Worm (Caenorhabditis elegans) whole organism, midembryonic: ENCODE measurements around the gene nhr-31.

ENCODE experiments used
- T22C8.4 ChIP-seq: fragments of 200-800 bp; sonication (Bioruptor generic); IDR thresholded peaks from 2 replicates; pipeline ENCODE4 v1.3.6; 2022; ENCODE audit warnings: missing genetic modification characterization, missing compliant biosample characterization
- cog-1 ChIP-seq: sonication (generic microtip); optimal IDR thresholded peaks from 2 replicates; lab custom pipeline; 2016; ENCODE audit warnings: missing genetic modification characterization, missing compliant biosample characterization
- flt-1 ChIP-seq: fragments of 200-800 bp; sonication (Bioruptor generic); IDR thresholded peaks from 2 replicates; pipeline ENCODE4 v1.3.6; 2022; ENCODE audit warnings: missing genetic modification characterization, missing compliant biosample characterization
- klf-2 ChIP-seq: fragments of 200-800 bp; sonication (Bioruptor generic); conservative IDR thresholded peaks from 2 replicates; pipeline ENCODE4 v1.3.6; 2022; ENCODE audit warnings: missing genetic modification reagents, missing genetic modification characterization, missing compliant biosample characterization
- med-1 ChIP-seq: sonication (generic microtip); optimal IDR thresholded peaks from 2 replicates; lab custom pipeline; 2017; ENCODE audit warnings: missing genetic modification characterization, mild to moderate bottlenecking, missing compliant biosample characterization, antibody characterized with exemption, missing genetic modification reagents; ENCODE audit not compliant: insufficient read depth
- ref-1 ChIP-seq: fragments of 200-800 bp; sonication (Bioruptor generic); conservative IDR thresholded peaks from 2 replicates; pipeline ENCODE4 v1.3.6; 2022; ENCODE audit warnings: missing genetic modification reagents, missing genetic modification characterization, missing compliant biosample characterization
- tab-1 ChIP-seq: fragments of 200-800 bp; sonication (Bioruptor generic); IDR thresholded peaks from 2 replicates; pipeline ENCODE4 v1.3.6; 2022; ENCODE audit warnings: missing genetic modification characterization, missing compliant biosample characterization
- ztf-23 ChIP-seq: fragments of 200-800 bp; sonication (Bioruptor generic); IDR thresholded peaks from 2 replicates; pipeline ENCODE4 v1.3.6; 2022; ENCODE audit warnings: missing genetic modification reagents, missing genetic modification characterization, missing compliant biosample characterization
- ztf-29 ChIP-seq: fragments of 200-800 bp; sonication (Bioruptor generic); IDR thresholded peaks from 2 replicates; pipeline ENCODE4 v1.3.6; 2022; ENCODE audit warnings: missing genetic modification reagents, missing genetic modification characterization, missing compliant biosample characterization

The nhr-31 gene

DNA sequence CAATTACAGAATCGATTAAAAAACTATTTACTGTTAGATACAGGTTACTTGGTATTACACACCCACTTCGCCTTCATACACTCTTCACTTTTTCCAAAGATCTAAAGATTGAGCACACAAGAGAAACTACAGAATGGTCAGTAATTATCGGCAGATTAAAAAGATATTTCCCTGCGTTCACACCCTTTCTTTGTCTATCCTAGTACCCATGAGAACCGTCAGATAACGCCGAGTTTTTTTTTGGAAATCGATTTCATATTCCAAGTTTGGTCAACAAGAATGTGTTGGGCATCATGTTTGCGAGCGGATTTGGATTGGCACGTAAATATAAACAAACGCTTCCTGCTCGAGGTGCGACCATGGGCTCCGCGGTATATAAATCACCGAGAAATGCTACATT, 15.5 kb downstream of the nhr-31 start, which contains the start of gene C26B2.8:
Gene C26B2.8, plus strand, starts transcription at position 301 of the 400 bp plus-strand sequence.
- no peak for TF ChIP-seq klf-2
- no peak for TF ChIP-seq tab-1 (GFP tag; lab: Robert Waterston, UW)
- no peak for TF ChIP-seq med-1 (GFP tag; lab: Kevin White, UChicago)
- no peak for TF ChIP-seq ztf-29
- TF ChIP-seq T22C8.4 (GFP tag; lab: Robert Waterston, UW), result no peak
- no peak for TF ChIP-seq flt-1 (GFP tag; lab: Robert Waterston, UW)
- TF ChIP-seq ztf-23 (GFP tag; lab: Robert Waterston, UW), result no peak
- no peak for TF ChIP-seq ref-1 (GFP tag; lab: Robert Waterston, UW)

DNA sequence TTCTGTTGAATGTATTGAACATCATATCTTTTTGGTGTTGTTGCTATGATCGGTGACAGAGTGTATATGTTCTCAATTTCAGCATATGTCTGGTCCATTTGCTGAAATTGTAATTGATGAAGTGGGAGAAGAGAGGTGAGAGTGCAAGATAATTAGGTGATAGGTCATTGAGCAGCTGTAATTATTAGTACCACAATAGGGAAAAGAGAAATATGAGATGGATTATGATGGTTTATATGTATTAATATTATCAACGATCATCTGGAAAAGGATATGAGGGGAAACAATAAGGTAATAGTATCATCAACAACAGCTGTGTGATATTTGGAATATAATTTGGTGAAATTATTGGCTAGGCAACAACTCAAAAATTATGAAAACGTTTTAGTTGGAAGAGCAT, 17.0 kb downstream of the nhr-31 start, which contains the start of gene Y42H9B.3:
Gene Y42H9B.3, minus strand, starts transcription at position 101 of the 400 bp plus-strand sequence.
- no peak for TF ChIP-seq med-1 (GFP tag; lab: Kevin White, UChicago)
- TF ChIP-seq ztf-23 (GFP tag; lab: Robert Waterston, UW), result no peak
- no peak for TF ChIP-seq T22C8.4 (GFP tag; lab: Robert Waterston, UW)
- no peak for TF ChIP-seq cog-1 (tag; lab: Kevin White, UChicago)
- TF ChIP-seq ztf-29, result no peak
- no peak for TF ChIP-seq flt-1 (GFP tag; lab: Robert Waterston, UW)
- TF ChIP-seq tab-1 (GFP tag; lab: Robert Waterston, UW), result no peak
- TF ChIP-seq klf-2, result no peak
- TF ChIP-seq ref-1 (GFP tag; lab: Robert Waterston, UW), result no peak

DNA sequence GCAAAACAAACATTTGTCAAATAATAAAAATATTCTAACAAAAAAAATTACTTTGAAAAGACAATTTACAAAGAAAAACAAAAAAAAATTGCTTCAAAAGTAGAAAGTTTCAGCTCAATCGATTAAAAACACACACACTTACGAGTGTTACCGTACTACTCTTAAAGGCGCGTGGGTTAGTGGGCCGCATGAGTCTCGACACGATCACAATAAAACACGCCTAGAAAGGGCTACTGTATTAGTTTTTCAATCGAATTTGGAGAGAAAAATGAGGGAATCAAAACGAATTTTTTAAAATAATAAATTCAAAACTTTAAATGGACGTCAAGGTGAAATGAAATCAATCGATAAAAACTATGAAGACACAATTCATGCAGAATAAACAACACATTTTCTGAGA, 18.8 kb downstream of the nhr-31 start:
- TF ChIP-seq cog-1 (tag; lab: Kevin White, UChicago) (no peak), flt-1 (GFP tag; lab: Robert Waterston, UW) (no peak), ztf-23 (GFP tag; lab: Robert Waterston, UW) (no peak), med-1 (GFP tag; lab: Kevin White, UChicago) (no peak), ref-1 (GFP tag; lab: Robert Waterston, UW) (no peak), klf-2 (no peak), ztf-29 (no peak), T22C8.4 (GFP tag; lab: Robert Waterston, UW) (no peak), tab-1 (GFP tag; lab: Robert Waterston, UW) (no peak)

DNA sequence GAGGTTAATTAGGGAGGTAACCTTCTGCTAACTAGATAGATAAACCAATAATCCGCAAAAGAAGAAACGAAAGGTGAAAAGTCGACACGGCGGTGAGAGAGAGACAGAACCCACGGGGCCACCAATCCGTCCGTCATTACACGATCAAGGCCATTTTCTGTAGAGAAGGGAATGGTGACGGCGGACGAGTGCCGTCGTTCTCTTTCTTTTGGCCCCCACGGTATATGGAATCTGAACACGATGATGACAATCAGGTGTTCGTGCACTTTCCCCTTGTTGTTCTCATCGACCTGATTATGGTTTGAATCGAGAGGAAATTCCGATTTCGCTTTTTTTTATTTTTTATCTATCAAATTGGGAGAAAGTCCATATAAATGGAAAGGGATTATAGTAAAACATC, 19.9 kb downstream of the nhr-31 start:
- TF ChIP-seq med-1 (GFP tag; lab: Kevin White, UChicago), result no peak
- no peak for TF ChIP-seq T22C8.4 (GFP tag; lab: Robert Waterston, UW)
- no peak for TF ChIP-seq klf-2
- TF ChIP-seq cog-1 (tag; lab: Kevin White, UChicago), result no peak
- no peak for TF ChIP-seq ztf-23 (GFP tag; lab: Robert Waterston, UW)
- TF ChIP-seq ztf-29, result no peak

DNA sequence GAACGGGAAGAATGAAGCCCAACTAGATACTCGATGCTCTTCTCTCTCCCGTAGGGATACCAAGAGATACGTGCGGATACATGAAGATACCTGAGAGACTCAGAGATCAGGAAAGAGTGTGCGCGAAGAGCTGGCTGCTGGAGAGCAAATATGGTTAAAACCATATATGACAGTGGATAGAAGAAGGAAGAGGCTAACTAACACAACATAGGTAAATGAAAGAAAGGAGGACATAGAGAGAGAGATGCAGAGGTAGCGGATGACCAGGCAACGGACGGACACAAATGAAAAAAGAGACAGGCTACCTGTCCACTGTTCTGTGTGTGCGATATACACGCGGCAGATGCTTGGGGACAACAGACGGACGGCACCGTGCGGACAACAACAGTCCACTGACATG, 21.2 kb downstream of the nhr-31 start:
- TF ChIP-seq tab-1 (GFP tag; lab: Robert Waterston, UW), result no peak
- TF ChIP-seq flt-1 (GFP tag; lab: Robert Waterston, UW), result peak; percentile 42; the same call in 1 of the 2 replicates
- no peak for TF ChIP-seq ztf-23 (GFP tag; lab: Robert Waterston, UW)
- TF ChIP-seq cog-1 (tag; lab: Kevin White, UChicago), result no peak

DNA sequence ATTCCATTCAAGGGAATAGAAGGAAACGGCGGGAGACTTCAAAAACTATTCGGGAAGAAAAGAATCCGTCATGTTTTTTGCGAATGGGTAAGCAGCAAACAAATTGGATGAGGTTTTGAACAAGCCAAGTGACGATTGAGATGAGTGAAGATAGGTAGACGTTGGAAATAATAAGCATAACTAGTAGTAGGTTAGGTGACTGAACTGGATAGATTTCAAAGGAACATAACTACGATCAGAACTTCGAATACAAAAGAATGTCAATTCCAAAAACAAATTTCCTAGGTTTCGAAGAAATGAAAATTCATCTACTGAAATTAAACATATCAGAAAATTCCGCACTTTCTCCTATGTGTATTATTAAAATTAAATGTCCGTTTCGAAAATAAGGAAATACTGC, 21.8 kb downstream of the nhr-31 start:
- no peak for TF ChIP-seq T22C8.4 (GFP tag; lab: Robert Waterston, UW)
- TF ChIP-seq ref-1 (GFP tag; lab: Robert Waterston, UW), result no peak
- no peak for TF ChIP-seq cog-1 (tag; lab: Kevin White, UChicago)

DNA sequence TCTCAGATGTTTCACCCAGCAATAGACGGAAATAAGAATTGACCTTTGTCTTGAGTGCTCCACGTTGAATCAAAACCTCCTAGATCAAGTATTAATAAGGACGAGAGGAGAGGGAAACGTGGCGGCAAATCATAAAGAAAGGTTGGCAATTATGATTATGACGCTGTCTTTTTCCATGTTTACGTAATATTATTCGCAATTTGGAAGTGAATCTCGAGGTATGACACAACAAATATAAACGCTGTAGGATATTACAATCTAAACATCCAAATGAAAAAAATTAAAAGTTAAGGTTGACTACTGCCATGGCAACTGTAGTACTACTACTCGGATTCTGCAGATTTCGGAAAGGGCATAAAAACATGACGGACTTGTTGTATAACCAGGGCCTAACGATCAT, 23.2 kb downstream of the nhr-31 start:
- TF ChIP-seq ztf-23 (GFP tag; lab: Robert Waterston, UW), result no peak
- no peak for TF ChIP-seq cog-1 (tag; lab: Kevin White, UChicago)

DNA sequence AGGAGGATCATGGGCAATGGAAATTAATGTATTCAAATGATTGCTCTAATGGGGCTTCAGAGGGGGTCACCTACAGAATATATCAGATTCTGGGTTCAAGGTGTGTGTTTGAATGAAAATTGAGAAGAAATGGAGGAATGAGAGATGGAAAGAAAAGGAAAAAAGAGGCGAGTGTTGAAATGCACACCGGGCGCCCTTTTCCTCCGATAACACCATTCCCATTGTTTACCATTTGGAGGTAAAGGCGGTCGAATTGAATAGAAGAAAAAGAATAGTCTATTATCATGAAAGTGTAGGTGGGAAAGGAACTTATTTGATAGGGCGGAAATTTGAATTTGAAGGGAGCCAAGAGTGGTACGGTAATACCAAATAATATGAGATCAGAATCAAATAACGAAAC, 23.9 kb downstream of the nhr-31 start:
- no peak for TF ChIP-seq flt-1 (GFP tag; lab: Robert Waterston, UW)

DNA sequence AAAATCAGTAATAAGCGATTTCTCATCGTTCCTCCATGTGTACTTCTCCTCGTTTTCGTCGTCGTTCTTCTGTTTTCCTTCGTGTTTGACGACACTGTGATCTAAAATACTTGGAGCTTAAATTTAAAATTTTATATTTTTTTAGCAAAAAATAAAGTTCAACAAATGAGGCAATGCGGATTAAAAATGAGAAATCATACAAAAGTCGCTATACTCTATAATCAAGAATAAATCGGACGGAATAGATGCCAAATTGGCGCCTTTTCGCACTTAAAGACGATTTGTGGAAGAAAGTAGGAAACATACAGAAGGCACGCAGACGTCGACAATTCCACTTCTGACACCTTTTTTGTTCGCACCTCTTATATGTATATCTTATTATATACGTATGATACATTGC, 25.3 kb downstream of the nhr-31 start, which contains the start of gene rig-4:
Gene rig-4, minus strand, starts transcription at position 101 of the 400 bp plus-strand sequence.
- TF ChIP-seq ztf-23 (GFP tag; lab: Robert Waterston, UW) (no peak), ztf-29 (no peak), ref-1 (GFP tag; lab: Robert Waterston, UW) (no peak), flt-1 (GFP tag; lab: Robert Waterston, UW) (no peak), cog-1 (tag; lab: Kevin White, UChicago) (no peak), T22C8.4 (GFP tag; lab: Robert Waterston, UW) (no peak), klf-2 (no peak), med-1 (GFP tag; lab: Kevin White, UChicago) (no peak), tab-1 (GFP tag; lab: Robert Waterston, UW) (no peak)

DNA sequence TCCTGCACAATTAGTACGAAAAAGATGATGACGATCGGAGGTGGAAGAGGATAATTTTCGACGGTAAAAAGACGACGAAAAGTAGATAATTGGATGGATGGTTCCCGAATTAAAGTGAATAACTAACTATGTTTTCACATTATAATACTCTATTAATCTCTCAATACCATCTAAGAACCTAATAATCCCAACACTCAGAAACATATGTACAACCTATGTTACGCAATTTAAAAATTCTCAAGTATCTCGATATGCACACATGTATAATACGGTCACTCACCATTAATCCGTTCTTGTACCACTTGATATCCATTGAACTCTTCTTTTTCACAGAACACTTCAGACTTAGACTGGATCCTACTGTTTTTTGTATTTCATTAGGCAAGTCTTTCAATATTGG, 28.6 kb downstream of the nhr-31 start:
- TF ChIP-seq klf-2, result no peak

DNA sequence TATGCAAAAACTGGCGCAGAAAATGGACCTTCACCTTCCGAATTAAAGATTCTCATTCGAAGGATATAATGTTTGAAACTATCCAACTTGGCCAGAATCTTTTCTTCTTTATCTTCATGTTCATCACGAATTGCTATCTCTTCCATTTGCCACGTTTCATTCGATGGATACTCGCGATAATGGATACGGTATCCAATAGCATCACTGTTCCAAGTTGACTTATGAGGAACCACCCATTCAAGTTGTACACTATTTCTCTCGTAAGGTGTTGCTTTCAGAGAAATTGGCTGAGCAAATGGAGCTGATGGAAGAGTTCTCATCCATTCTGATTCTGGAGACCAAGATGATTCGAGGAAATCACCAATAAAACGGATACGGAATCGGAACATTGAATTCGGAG, 34.6 kb downstream of the nhr-31 start:
- TF ChIP-seq med-1 (GFP tag; lab: Kevin White, UChicago), result no peak
- no peak for TF ChIP-seq T22C8.4 (GFP tag; lab: Robert Waterston, UW)
- no peak for TF ChIP-seq ref-1 (GFP tag; lab: Robert Waterston, UW)
- no peak for TF ChIP-seq ztf-23 (GFP tag; lab: Robert Waterston, UW)
- no peak for TF ChIP-seq tab-1 (GFP tag; lab: Robert Waterston, UW)
- no peak for TF ChIP-seq cog-1 (tag; lab: Kevin White, UChicago)
- no peak for TF ChIP-seq klf-2
- no peak for TF ChIP-seq flt-1 (GFP tag; lab: Robert Waterston, UW)
- no peak for TF ChIP-seq ztf-29
